Fruit fly (Drosophila melanogaster): ENCODE measurements around the gene dsh.

dsh gene

DNA sequence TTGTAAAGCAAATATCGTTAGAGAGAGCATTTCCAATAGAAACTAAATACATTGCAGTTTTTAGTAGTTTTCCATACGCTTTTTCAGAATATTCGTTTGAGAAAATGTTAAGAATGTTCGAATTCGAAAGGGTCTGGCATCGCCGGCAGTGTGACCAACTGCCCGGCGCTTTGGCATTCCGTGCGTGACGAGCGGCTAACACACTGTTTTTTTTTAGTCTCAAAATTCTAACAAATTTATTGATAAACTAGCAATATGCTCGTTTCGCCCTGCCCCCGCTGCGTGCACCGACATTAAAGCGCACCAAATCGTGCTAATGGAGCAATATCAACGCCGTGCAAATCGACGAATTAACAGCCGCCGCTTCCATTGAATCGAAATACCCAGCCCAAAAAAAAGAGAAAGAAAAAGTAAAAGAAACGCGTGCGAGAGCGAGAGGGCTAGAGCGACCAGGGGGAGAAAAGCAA is at the start of gene dsh:
Gene dsh (plus strand): TSS at position 174 of the 467 bp plus-strand sequence.
- TF ChIP-seq CG2120 (GFP tag; optimal IDR thresholded peaks at IDR 0.05) = peak; percentile 29
- TF ChIP-seq MESR4 (GFP tag; optimal IDR thresholded peaks at IDR 0.05) = peak; percentile 86
- TF ChIP-seq CG17829 (tag; optimal IDR thresholded peaks at IDR 0.05) = no peak
- no peak for TF ChIP-seq CG4328 (GFP tag; optimal IDR thresholded peaks at IDR 0.05)
- no peak for TF ChIP-seq CG18599 (GFP tag; optimal IDR thresholded peaks at IDR 0.05)
- 0 out of 2 replicates have a peak, but pooled peaks have one; percentile 10 for TF ChIP-seq Xrp1 (GFP tag; IDR thresholded peaks at IDR 0.05)
- TF ChIP-seq nmo (GFP tag; optimal IDR thresholded peaks at IDR 0.05) = peak; percentile 53
- no peak for TF ChIP-seq CG33213 (GFP tag; optimal IDR thresholded peaks at IDR 0.05)
- peak; percentile 32 for TF ChIP-seq YL-1 (GFP tag; optimal IDR thresholded peaks at IDR 0.05)
- peak; percentile 21 for TF ChIP-seq lilli (GFP tag; optimal IDR thresholded peaks at IDR 0.05)
- no peak for TF ChIP-seq Nf-YB (GFP tag; optimal IDR thresholded peaks at IDR 0.05)
- TF ChIP-seq nerfin-1 (tag; optimal IDR thresholded peaks at IDR 0.05) = peak; percentile 3
- TF ChIP-seq jigr1 (GFP tag; IDR thresholded peaks at IDR 0.05) = no peak
- peak; percentile 9 for TF ChIP-seq Ets97D (GFP tag; optimal IDR thresholded peaks at IDR 0.05)
- peak; percentile 86 for TF ChIP-seq sens (GFP tag)
- peak in 1 of 2 experiments; percentile 27 for TF ChIP-seq Pdp1 (GFP tag; optimal IDR thresholded peaks at IDR 0.05)
- TF ChIP-seq CG10321 (GFP tag; IDR thresholded peaks at IDR 0.05) = no peak
- TF ChIP-seq Myb (GFP tag; optimal IDR thresholded peaks at IDR 0.05) = peak; percentile 65
- 0 out of 3 replicates have a peak, but pooled peaks have one; percentile 17 for TF ChIP-seq ci (GFP tag; IDR thresholded peaks at IDR 0.05)
- TF ChIP-seq CG14710 (tag; optimal IDR thresholded peaks at IDR 0.05) = peak; percentile 57
- TF ChIP-seq wor (GFP tag; IDR thresholded peaks at IDR 0.05) = no peak
- 0 out of 3 replicates have a peak, but pooled peaks have one; percentile 48 for TF ChIP-seq CG34422 (GFP tag; IDR thresholded peaks at IDR 0.05)
- TF ChIP-seq MTF-1 (GFP tag; optimal IDR thresholded peaks at IDR 0.05; ENCODE audit: borderline replicate concordance) = no peak
- TF ChIP-seq Dref (GFP tag; IDR thresholded peaks at IDR 0.05) = peak; percentile 61
- TF ChIP-seq Elba2 (GFP tag; optimal IDR thresholded peaks at IDR 0.05) = peak; percentile 34
- peak; percentile 57 for TF ChIP-seq Sry-δ (GFP tag; optimal IDR thresholded peaks at IDR 0.05)
- TF ChIP-seq ATbp (GFP tag; optimal IDR thresholded peaks at IDR 0.05) = no peak
- peak in 1 of 2 experiments; percentile 7 for TF ChIP-seq dpn (GFP tag; optimal IDR thresholded peaks at IDR 0.05)
- TF ChIP-seq tll (GFP tag; optimal IDR thresholded peaks at IDR 0.05) = no peak
- peak; percentile 56 for TF ChIP-seq CG2116 (GFP tag; optimal IDR thresholded peaks at IDR 0.05)
- no peak for TF ChIP-seq gcm (GFP tag; optimal IDR thresholded peaks at IDR 0.05)
- TF ChIP-seq sisA (GFP tag; IDR thresholded peaks at IDR 0.05) = no peak
- 0 out of 2 replicates have a peak, but pooled peaks have one; percentile 22 for TF ChIP-seq CG9932 (GFP tag; IDR thresholded peaks at IDR 0.05)
- no peak for TF ChIP-seq CHES-1-like (GFP tag; optimal IDR thresholded peaks at IDR 0.05)
- TF ChIP-seq dmrt99B (tag; optimal IDR thresholded peaks at IDR 0.05) = no peak
- TF ChIP-seq CG30020 (tag; optimal IDR thresholded peaks at IDR 0.05) = peak; percentile 38
- peak; percentile 79 for TF ChIP-seq sd (tag; optimal IDR thresholded peaks at IDR 0.05)
- TF ChIP-seq Bgb (GFP tag; IDR thresholded peaks at IDR 0.05; ENCODE audit: partially characterized antibody) = peak; percentile 44; the same call in 1 of the 2 replicates
- peak; percentile 41 for TF ChIP-seq nom (GFP tag; optimal IDR thresholded peaks at IDR 0.05)
- TF ChIP-seq E2f2 (GFP tag; IDR thresholded peaks at IDR 0.05) = peak; percentile 62
- TF ChIP-seq CG1832 (GFP tag; optimal IDR thresholded peaks at IDR 0.05) = peak; percentile 73
- peak; percentile 58 for TF ChIP-seq CG3847 (GFP tag; IDR thresholded peaks at IDR 0.05)
- no peak for TF ChIP-seq Mrtf (GFP tag; IDR thresholded peaks at IDR 0.05)
- peak; percentile 55 for TF ChIP-seq knrl (GFP tag; IDR thresholded peaks at IDR 0.05; ENCODE audit: partially characterized antibody)
- no peak for TF ChIP-seq CG33557 (GFP tag; optimal IDR thresholded peaks at IDR 0.05)
- peak; percentile 45 for TF ChIP-seq hbn (GFP tag; IDR thresholded peaks at IDR 0.05; ENCODE audit: partially characterized antibody)
- peak; percentile 23; the same call in 1 of the 2 replicates for TF ChIP-seq CG6689 (GFP tag; IDR thresholded peaks at IDR 0.05)
- TF ChIP-seq gro (GFP tag; optimal IDR thresholded peaks at IDR 0.05) = no peak
- TF ChIP-seq sob (GFP tag; IDR thresholded peaks at IDR 0.05) = 0 out of 2 replicates have a peak, but pooled peaks have one; percentile 7

All from whole organism, embryonic.